Worm (Caenorhabditis elegans): ENCODE measurements around the gene hgrs-1.

Gene hgrs-1

DNA sequence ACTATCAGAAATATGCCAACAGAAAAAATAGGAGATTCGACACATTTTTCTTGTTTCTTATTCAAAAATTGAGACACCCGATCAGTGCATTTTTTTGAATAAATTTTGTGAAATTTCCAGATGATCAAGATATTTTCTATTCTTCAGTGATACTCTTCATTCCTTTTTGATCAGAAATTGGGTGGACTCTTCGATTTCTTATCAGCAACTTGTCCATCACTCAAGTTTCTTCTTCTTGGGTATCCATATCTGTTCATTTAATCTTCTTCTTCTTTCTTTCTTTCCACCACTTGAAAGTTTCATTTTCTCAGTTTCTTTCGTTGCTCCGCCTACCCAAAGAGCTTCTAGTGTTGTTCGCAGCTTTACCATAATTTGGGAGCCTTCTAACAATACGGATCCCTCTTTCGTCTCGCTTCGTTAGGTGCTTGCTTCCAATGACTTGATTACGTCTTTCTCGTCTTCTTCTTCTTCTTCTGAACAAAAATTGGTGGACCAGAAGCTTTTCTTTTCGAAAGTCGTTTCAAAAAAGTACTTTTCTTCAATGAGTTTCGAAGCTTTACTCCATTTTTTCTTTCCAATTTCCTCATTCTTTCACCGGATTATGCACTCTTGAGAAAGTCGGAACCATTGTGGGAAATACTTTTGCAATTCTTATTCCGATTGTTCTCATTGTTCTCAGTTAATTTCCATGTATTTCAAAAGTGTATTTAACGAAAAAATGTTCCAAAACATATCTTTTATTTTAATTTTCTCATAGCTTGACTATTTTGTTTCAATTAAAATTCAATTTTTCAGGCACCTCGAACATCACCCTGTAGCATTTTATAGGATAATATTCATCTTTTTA is 29.9 kb downstream of the hgrs-1 start, which contains the start of gene pct-1:
Gene pct-1 (plus strand): TSS at position 797 of the 847 bp plus-strand sequence.
- TF ChIP-seq C06A6.2 (GFP tag; conservative IDR thresholded peaks at IDR 0.05) (no peak), ceh-58 (GFP tag; IDR thresholded peaks at IDR 0.05) (no peak)

DNA sequence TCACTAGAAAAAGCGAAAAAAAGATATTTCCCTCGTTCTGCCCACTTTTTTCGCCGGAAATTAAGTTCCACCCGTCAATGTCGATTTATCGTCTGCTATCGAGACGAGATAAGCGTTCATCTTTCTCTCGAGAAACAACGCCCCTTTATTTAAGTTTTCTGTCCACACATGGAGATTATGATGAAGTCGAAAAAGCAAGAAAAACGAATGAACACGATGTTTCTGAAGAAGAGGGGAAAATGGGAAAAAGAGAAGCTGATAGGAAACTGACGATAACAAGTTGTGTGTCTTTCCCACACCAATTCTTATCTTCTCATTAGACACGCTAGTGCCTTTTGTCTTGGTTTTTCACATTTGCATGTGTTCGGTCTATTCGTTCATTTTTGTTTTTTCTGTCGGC is 31.1 kb downstream of the hgrs-1 start:
- no peak for TF ChIP-seq hmg-1.2 (GFP tag; IDR thresholded peaks at IDR 0.05)
- peak; percentile 91 for TF ChIP-seq nhr-80 (tag; optimal IDR thresholded peaks at IDR 0.05)
- TF ChIP-seq ets-4 (GFP tag; optimal IDR thresholded peaks at IDR 0.05) = peak; percentile 23

DNA sequence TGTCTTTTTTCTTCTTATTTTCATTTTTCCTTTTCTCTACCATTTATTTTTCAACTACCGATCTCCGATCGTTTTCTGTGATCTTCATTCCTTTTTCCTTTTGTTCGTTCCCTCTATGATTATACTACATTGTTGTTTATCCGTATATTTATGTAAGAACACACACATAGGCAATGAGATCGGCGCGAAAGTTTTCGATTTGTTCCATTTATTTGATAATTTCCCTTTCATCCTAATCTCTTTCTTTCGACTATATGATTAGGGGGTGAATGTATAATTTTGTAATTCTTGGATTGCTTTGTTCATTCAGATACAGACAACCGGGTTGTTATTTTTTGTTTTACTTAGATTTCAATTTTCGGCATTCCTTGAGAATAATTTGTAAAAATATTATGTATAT is 32.2 kb downstream of the hgrs-1 start:
- TF ChIP-seq let-607 (tag; optimal IDR thresholded peaks at IDR 0.05) (no peak), B0035.1 (tag; optimal IDR thresholded peaks at IDR 0.05) (no peak), ztf-22 (GFP tag; optimal IDR thresholded peaks at IDR 0.05) (no peak), sea-2 (GFP tag; IDR thresholded peaks at IDR 0.05) (no peak), sptf-2 (GFP tag; optimal IDR thresholded peaks at IDR 0.05) (no peak), fkh-3 (tag; optimal IDR thresholded peaks at IDR 0.05) (no peak), snpc-3.4 (tag; optimal IDR thresholded peaks at IDR 0.05) (no peak)

DNA sequence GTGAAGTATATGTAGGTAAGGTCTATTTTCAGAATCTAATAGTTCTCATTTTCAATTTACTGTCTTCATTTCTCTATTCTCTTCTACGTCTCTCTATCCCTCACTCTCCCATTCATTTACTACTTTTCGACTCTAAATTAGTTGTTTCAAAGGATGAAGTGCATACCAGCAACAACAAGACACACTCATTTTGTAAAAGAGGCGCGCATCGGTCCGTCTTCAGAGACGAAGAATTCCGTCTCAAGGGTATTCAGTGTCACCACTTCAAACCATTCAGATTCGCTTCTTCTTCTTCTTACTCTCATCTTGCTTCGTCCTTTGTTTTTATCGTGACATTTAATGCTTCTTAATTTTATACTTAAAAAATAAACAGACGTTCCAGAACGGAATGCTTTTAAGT is 34.5 kb downstream of the hgrs-1 start:
- peak; percentile 66 for TF ChIP-seq ceh-27 (GFP tag; optimal IDR thresholded peaks at IDR 0.05)
- no peak for TF ChIP-seq B0035.1 (tag; optimal IDR thresholded peaks at IDR 0.05)

DNA sequence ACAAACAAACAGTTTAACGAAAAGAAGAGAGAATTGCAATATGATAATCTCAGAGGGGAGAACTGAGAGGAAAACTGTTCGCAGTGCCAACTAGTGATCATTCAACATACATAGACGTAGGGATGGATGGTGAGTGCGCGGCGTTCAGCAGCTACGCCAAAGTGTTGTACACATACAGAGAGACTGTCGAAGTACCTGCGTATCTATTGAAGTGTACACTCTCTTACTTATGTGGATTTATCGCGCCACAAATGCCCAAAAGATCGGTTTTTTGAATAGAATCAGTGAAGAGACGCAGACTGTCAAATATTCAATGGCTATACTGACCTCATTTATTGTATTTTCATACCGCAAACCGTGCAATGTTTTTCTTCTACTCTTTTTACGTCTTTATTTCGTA is 35.6 kb downstream of the hgrs-1 start:
- no peak for TF ChIP-seq efl-1 (GFP tag; optimal IDR thresholded peaks at IDR 0.05)
- peak; percentile 70; the same call in 1 of the 2 replicates for TF ChIP-seq hmg-1.2 (GFP tag; IDR thresholded peaks at IDR 0.05)

DNA sequence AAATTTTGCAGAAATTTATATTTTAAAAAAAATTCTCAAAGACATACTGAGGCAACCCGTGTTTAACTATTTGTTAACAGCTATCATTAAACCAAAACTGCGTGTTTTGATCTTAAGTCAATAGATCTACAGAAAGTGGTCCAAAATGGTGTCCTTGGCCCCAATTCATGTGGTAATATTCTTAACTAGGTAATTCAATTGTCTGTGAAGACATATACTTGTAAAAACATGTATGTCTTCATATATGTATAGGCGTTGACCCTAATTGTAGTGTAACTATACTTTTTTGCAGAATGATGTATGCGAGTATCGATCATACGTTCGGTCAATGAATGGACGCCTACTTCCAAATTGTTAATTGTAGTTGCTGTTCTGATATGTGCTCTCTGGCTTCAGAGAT is 36.2 kb downstream of the hgrs-1 start, which contains the start of gene C07G1.15:
Gene C07G1.15 (plus strand): TSS at position 301 of the 400 bp plus-strand sequence.
- TF ChIP-seq zfh-2 (GFP tag; conservative IDR thresholded peaks at IDR 0.05) (no peak), ztf-18 (tag; optimal IDR thresholded peaks at IDR 0.05) (no peak), dox-1 (GFP tag; IDR thresholded peaks at IDR 0.05) (no peak), hmg-1.2 (GFP tag; IDR thresholded peaks at IDR 0.05) (no peak), pbrm-1 (GFP tag; IDR thresholded peaks at IDR 0.05) (no peak), akir-1 (GFP tag; optimal IDR thresholded peaks at IDR 0.05) (no peak), Y67H2A.10 (GFP tag; conservative IDR thresholded peaks at IDR 0.05) (no peak)

DNA sequence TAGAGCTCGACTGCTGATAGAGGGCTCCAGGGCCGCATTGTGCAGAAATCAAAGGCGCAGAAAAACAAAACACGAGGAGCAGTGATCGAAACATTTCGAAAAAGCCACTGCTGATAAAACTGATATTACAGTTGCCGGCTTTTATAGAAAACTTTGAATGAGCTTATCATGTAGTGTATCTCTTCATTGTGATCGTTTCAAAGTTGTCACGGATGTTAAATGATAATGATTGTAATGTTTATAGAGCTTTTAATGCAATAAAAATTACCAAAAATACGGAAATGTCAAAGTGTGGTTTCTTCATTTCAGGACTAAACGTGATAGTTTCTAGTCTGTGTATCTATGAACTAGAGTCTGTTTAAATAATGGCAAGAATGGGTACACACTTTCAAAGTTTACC is 37.2 kb downstream of the hgrs-1 start, which contains the start of gene clec-52:
Gene clec-52 (minus strand): TSS at position 101 of the 400 bp plus-strand sequence.
- TF ChIP-seq Y56A3A.18 (GFP tag; IDR thresholded peaks at IDR 0.05) (no peak), zim-3 (tag; optimal IDR thresholded peaks at IDR 0.05) (no peak)

DNA sequence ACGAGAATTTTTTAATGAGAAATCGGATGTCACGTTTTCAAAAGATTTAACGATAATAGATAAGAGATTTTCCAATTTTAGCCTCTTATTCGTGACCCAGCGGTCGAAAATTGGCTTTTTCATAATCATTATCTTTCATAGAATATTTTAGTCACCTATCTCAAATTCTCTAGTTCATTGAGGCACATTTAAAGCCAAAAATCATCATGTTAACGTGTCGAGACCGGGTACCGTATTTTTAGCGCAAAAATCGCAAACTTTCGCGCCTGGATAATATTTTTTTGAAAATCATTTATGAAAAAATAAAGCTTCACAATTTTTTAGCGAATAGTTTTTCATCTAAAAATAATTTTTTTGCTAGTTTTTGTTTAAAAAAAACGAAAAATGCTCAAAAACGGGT is 39.9 kb downstream of the hgrs-1 start, which contains the start of gene B0218.7:
Gene B0218.7 (minus strand): TSS at position 101 of the 400 bp plus-strand sequence.
- no peak for TF ChIP-seq Y56A3A.18 (GFP tag; IDR thresholded peaks at IDR 0.05)
- no peak for TF ChIP-seq Y67H2A.10 (GFP tag; conservative IDR thresholded peaks at IDR 0.05)
- no peak for TF ChIP-seq ets-4 (GFP tag; optimal IDR thresholded peaks at IDR 0.05)
